Fruit fly (Drosophila melanogaster) whole organism, pupa: Measurements from ENCODE around the gene Pburs.

Experiments used
- CG10348 ChIP-seq: fragments of 200-800 bp; sonication (Bioruptor generic); IDR thresholded peaks from 2 replicates; pipeline ENCODE4 v1.3.6; 2022; ENCODE audit warnings: missing biosample characterization, missing genetic modification characterization
- CG12605 ChIP-seq: fragments of 200-800 bp; sonication (Bioruptor generic); IDR thresholded peaks from 2 replicates; pipeline ENCODE4 v1.3.6; 2022; ENCODE audit warnings: missing biosample characterization, missing genetic modification characterization
- CG13204 ChIP-seq: fragments of 200-800 bp; sonication (Bioruptor generic); optimal IDR thresholded peaks from 2 replicates; lab custom pipeline; 2018; ENCODE audit warnings: missing biosample characterization, mild to moderate bottlenecking, missing genetic modification characterization, moderate library complexity
- CG14655 ChIP-seq: fragments of 200-800 bp; sonication (Bioruptor generic); optimal IDR thresholded peaks from 3 replicates; lab custom pipeline; 2017; ENCODE audit warnings: mild to moderate bottlenecking, missing biosample characterization, missing genetic modification reagents, missing genetic modification characterization
- CG15710 ChIP-seq: fragments of 200-800 bp; sonication (Bioruptor generic); optimal IDR thresholded peaks from 2 replicates; lab custom pipeline; 2018; ENCODE audit warnings: missing biosample characterization, mild to moderate bottlenecking, missing genetic modification characterization, moderate library complexity
- CG17806 ChIP-seq: fragments of 200-800 bp; sonication (Bioruptor generic); optimal IDR thresholded peaks from 2 replicates; lab custom pipeline; 2018; ENCODE audit warnings: missing biosample characterization, mild to moderate bottlenecking, missing genetic modification characterization, moderate library complexity
- CG32121 ChIP-seq: fragments of 200-800 bp; sonication (Bioruptor generic); IDR thresholded peaks from 2 replicates; pipeline ENCODE4 v1.3.6; 2022; ENCODE audit warnings: missing biosample characterization, missing genetic modification characterization
- CG34367 ChIP-seq: fragments of 200-800 bp; sonication (Bioruptor generic); optimal IDR thresholded peaks from 2 replicates; lab custom pipeline; 2018; ENCODE audit warnings: missing biosample characterization, mild to moderate bottlenecking, missing genetic modification characterization
- CG4496 ChIP-seq: fragments of 200-800 bp; sonication (Bioruptor generic); IDR thresholded peaks from 3 replicates; pipeline ENCODE4 v1.3.6; 2022; ENCODE audit warnings: missing biosample characterization, missing genetic modification characterization
- CG8159 ChIP-seq: fragments of 200-800 bp; sonication (Bioruptor generic); optimal IDR thresholded peaks from 3 replicates; lab custom pipeline; 2018; ENCODE audit warnings: missing biosample characterization, mild to moderate bottlenecking, missing genetic modification characterization, moderate library complexity
- CG8301 ChIP-seq: fragments of 200-800 bp; sonication (Bioruptor generic); optimal IDR thresholded peaks from 2 replicates; lab custom pipeline; 2018; ENCODE audit warnings: missing biosample characterization, mild to moderate bottlenecking, missing genetic modification characterization
- CG9948 ChIP-seq: fragments of 200-800 bp; sonication (Bioruptor generic); optimal IDR thresholded peaks from 2 replicates; lab custom pipeline; 2018; ENCODE audit warnings: missing biosample characterization, mild to moderate bottlenecking, missing genetic modification characterization, moderate library complexity
- D1 ChIP-seq: fragments of 200-800 bp; sonication (Bioruptor generic); optimal IDR thresholded peaks from 2 replicates; lab custom pipeline; 2018; ENCODE audit warnings: missing biosample characterization, mild to moderate bottlenecking, missing genetic modification characterization, moderate library complexity
- EcR ChIP-seq: fragments of 200-800 bp; sonication (Bioruptor generic); optimal IDR thresholded peaks from 3 replicates; lab custom pipeline; 2019; ENCODE audit warnings: missing biosample characterization, missing genetic modification characterization, mild to moderate bottlenecking, moderate library complexity, missing genetic modification reagents
- Ets98B ChIP-seq: fragments of 200-800 bp; sonication (Bioruptor generic); IDR thresholded peaks from 2 replicates; pipeline ENCODE4 v1.3.6; 2022; ENCODE audit warnings: missing biosample characterization, missing genetic modification characterization
- Pif1A ChIP-seq: fragments of 200-800 bp; sonication (Bioruptor generic); optimal IDR thresholded peaks from 3 replicates; lab custom pipeline; 2016; ENCODE audit warnings: missing biosample characterization, missing genetic modification characterization
- Pif1B ChIP-seq: fragments of 200-800 bp; sonication (Bioruptor generic); optimal IDR thresholded peaks from 3 replicates; lab custom pipeline; 2016; ENCODE audit warnings: missing biosample characterization, missing genetic modification characterization
- Snoo ChIP-seq: fragments of 200-800 bp; sonication (Bioruptor generic); optimal IDR thresholded peaks from 3 replicates; lab custom pipeline; 2017; ENCODE audit warnings: missing biosample characterization, mild to moderate bottlenecking, missing genetic modification characterization, inconsistent platforms
- fd96Ca ChIP-seq: fragments of 200-800 bp; sonication (Bioruptor generic); IDR thresholded peaks from 3 replicates; pipeline ENCODE4 v1.3.6; 2022; ENCODE audit warnings: missing biosample characterization, missing genetic modification characterization
- gl ChIP-seq: fragments of 200-800 bp; sonication (Bioruptor generic); optimal IDR thresholded peaks from 2 replicates; lab custom pipeline; 2018; ENCODE audit warnings: missing biosample characterization, mild to moderate bottlenecking, missing genetic modification characterization
- rn ChIP-seq: fragments of 200-800 bp; sonication (Bioruptor generic); IDR thresholded peaks from 2 replicates; pipeline ENCODE4 v1.3.6; 2022; ENCODE audit warnings: missing biosample characterization, missing genetic modification characterization

The Pburs gene

DNA sequence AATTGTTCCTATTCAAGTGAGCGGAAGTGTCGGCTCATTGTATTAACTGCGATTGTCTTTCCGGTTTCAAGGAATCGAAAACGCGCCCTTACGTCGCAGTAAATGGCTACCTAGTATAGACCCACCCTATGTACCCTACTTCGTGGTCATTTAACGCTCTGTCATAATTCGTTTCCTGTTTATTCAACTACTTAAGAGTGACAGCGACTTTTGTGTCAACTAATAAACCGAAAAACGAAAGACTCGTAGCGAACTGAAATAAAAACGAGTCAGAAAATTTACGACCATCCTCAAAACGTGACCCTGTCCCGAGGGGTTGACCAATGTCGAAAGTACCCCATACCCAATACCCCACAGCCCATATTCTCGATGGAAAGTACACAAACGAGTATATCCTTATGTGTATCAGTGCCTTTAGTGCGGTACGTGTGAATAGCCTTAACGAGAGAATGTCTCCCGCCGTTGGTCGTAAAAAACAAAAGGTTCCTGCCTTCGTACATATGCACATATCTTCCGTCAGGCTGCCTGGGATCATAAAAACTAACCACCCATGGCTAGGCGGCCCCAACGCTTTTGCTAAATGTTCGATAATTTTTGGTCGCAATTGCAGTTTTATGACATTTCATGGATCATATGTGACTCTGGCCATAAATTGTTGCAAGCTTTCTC is 42.4 kb upstream of the Pburs start:
- TF ChIP-seq D1 (tag; lab: Kevin White, UChicago) = no peak
- no peak for TF ChIP-seq Pif1A
- TF ChIP-seq CG13204 (GFP tag; lab: Kevin White, UChicago) = no peak
- no peak for TF ChIP-seq rn (GFP tag; lab: Robert Waterston, UW)
- no peak for TF ChIP-seq CG8301 (tag; lab: Kevin White, UChicago)
- no peak for TF ChIP-seq gl
- TF ChIP-seq CG34367 (tag; lab: Kevin White, UChicago) = no peak

DNA sequence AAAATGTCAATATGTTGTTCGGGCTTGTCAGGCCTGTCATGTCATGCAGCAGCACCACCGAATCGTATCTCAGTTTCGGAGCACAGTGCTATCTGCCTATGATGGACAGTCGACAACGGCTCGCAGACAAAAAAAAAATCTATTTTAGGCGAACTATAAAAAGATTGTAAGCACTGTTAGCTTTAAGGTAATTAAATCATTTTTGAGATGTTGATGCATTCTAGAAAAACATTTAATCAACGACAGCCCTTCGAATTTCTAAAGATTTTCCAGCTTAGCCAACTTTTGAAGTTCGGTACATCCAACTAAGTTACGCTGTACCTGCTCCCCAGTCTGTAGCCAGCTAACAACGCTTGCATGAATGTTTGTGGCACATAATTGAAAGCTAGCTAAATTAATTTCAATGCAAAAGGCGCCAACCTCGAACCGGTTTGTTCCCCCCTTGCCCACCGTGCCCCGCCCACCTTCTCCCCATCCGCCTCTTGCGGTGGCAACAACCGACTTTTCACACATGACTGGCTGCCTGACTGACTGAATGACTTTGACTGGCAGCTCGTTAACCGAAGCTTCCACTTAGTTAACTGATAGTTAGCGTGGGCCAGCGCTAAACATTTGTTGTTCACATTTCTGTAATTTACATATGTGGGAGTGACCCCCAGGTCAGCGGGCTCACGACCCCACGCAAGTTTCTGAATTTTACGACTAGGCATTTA is 41.2 kb upstream of the Pburs start:
- TF ChIP-seq CG4496 (peak; percentile 52; the same call in 2 of the 3 replicates), CG9948 (tag; lab: Kevin White, UChicago) (peak; percentile 17), Snoo (tag; lab: Kevin White, UChicago) (no peak), CG8159 (peak; percentile 17), CG15710 (tag; lab: Kevin White, UChicago) (peak; percentile 69), CG10348 (peak; percentile 51; the same call in 1 of the 2 replicates), EcR (GFP tag; lab: Kevin White, UChicago) (peak; percentile 31), CG32121 (GFP tag; lab: Robert Waterston, UW) (peak; percentile 69), CG13204 (GFP tag; lab: Kevin White, UChicago) (peak; percentile 19), CG17806 (tag; lab: Kevin White, UChicago) (no peak), Ets98B (peak; percentile 67), rn (GFP tag; lab: Robert Waterston, UW) (no peak), Pif1B (GFP tag; lab: Kevin White, UChicago) (peak; percentile 20), CG8301 (tag; lab: Kevin White, UChicago) (peak; percentile 33), Pif1A (peak; percentile 11), CG12605 (GFP tag; lab: Robert Waterston, UW) (peak; percentile 55), gl (no peak), D1 (tag; lab: Kevin White, UChicago) (no peak), CG34367 (tag; lab: Kevin White, UChicago) (peak; percentile 56), fd96Ca (GFP tag; lab: Robert Waterston, UW) (peak; percentile 67; the same call in 1 of the 3 replicates), CG14655 (GFP tag; lab: Kevin White, UChicago) (peak; percentile 43)

DNA sequence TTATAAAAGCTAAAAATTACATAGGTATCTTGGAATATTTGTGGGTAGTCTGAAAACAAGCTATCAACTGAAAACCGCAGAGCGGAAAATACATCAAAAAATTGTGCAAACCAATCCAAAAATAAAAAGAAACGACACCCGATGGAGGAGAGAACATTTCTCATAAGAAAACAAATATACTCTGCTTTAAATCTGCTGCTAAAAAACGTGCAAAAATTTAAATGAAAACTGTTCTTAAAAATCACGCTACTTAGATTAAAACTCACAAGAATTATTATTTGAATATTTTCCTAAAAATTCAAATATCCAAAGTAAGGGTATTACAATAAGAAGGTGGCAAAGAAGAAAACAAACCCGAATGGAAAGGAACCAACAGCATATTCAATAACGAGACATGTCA is 40.3 kb upstream of the Pburs start:
- no peak for TF ChIP-seq Pif1A
- no peak for TF ChIP-seq Snoo (tag; lab: Kevin White, UChicago)
- peak; percentile 9 for TF ChIP-seq CG17806 (tag; lab: Kevin White, UChicago)
- no peak for TF ChIP-seq fd96Ca (GFP tag; lab: Robert Waterston, UW)
- TF ChIP-seq CG8159 = peak; percentile 31
- TF ChIP-seq CG14655 (GFP tag; lab: Kevin White, UChicago) = peak; percentile 2
- TF ChIP-seq EcR (GFP tag; lab: Kevin White, UChicago) = no peak

DNA sequence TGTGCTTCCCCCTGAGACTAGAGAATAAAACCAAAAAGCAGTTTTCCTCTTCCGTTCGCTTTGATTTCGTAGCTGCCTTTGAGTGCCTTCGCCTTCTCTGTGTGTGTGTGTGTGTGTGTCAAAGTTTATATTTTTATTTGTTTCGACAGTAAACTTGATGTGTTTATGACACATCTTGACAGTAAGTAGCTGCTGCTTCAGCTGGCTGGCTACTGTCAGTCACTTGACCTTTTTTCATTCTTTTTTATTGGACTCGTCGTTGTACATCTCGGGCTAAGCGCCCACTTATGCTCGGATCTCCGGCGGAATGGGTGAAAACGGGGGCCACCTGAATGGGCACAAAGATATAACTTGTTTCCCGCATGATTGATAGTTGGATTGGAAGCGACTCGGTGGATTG is 39.7 kb upstream of the Pburs start:
- no peak for TF ChIP-seq Pif1A
- TF ChIP-seq D1 (tag; lab: Kevin White, UChicago) = no peak
- no peak for TF ChIP-seq CG8159
- TF ChIP-seq Snoo (tag; lab: Kevin White, UChicago) = no peak
- TF ChIP-seq EcR (GFP tag; lab: Kevin White, UChicago) = no peak
- TF ChIP-seq Ets98B = no peak
- TF ChIP-seq CG12605 (GFP tag; lab: Robert Waterston, UW) = no peak
- no peak for TF ChIP-seq CG10348
- no peak for TF ChIP-seq CG4496
- no peak for TF ChIP-seq CG15710 (tag; lab: Kevin White, UChicago)
- no peak for TF ChIP-seq CG34367 (tag; lab: Kevin White, UChicago)
- no peak for TF ChIP-seq CG8301 (tag; lab: Kevin White, UChicago)
- TF ChIP-seq CG17806 (tag; lab: Kevin White, UChicago) = no peak
- no peak for TF ChIP-seq fd96Ca (GFP tag; lab: Robert Waterston, UW)
- TF ChIP-seq CG14655 (GFP tag; lab: Kevin White, UChicago) = no peak
- TF ChIP-seq CG13204 (GFP tag; lab: Kevin White, UChicago) = no peak
- no peak for TF ChIP-seq CG9948 (tag; lab: Kevin White, UChicago)
- TF ChIP-seq CG32121 (GFP tag; lab: Robert Waterston, UW) = no peak
- TF ChIP-seq, all 21 proteins: peak for 0

DNA sequence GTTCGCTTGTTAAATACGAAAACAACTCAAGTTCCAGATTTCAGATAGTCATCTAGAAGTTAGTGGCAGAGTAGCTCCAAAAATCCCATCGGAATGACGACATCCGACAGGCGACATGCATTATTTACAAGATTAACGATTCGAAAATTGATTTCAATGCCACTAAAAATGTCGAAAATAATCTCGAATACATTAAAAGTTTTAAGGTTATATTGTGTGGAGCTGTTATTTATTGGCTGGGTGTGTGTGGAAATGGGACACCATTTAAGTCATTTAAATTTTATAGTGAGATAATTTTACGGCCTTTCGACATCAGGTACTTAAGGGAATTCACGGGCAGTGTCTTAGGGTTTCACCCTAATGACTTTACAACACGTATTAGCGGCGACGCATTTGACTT is 39.1 kb upstream of the Pburs start:
- no peak for TF ChIP-seq CG4496
- TF ChIP-seq CG32121 (GFP tag; lab: Robert Waterston, UW) = no peak
- no peak for TF ChIP-seq CG13204 (GFP tag; lab: Kevin White, UChicago)
- no peak for TF ChIP-seq CG8159
- no peak for TF ChIP-seq fd96Ca (GFP tag; lab: Robert Waterston, UW)
- no peak for TF ChIP-seq CG34367 (tag; lab: Kevin White, UChicago)
- no peak for TF ChIP-seq CG14655 (GFP tag; lab: Kevin White, UChicago)

DNA sequence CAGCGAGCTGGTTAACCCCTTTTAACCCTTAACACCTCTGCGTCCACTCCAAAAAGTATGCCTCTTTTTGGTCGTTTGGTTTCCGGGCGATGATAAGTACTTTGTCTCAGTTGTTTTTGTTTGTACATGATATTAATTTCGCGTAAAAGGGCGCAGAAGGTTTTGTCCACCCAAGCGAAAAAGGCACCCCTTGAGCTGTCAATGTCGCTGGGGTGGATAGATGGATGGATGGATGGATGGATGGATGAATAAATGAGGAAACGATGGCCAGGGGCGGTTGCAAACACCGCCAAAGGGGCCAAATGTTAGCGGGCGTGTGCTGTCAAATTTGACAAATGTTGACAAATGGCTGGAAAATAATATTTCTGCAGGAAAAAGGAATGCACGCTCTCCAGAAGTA is 38.0 kb upstream of the Pburs start:
- TF ChIP-seq D1 (tag; lab: Kevin White, UChicago) = no peak
- no peak for TF ChIP-seq CG12605 (GFP tag; lab: Robert Waterston, UW)
- TF ChIP-seq gl = no peak
- no peak for TF ChIP-seq EcR (GFP tag; lab: Kevin White, UChicago)
- no peak for TF ChIP-seq Ets98B
- no peak for TF ChIP-seq CG10348
- TF ChIP-seq CG32121 (GFP tag; lab: Robert Waterston, UW) = no peak
- TF ChIP-seq CG13204 (GFP tag; lab: Kevin White, UChicago) = no peak
- no peak for TF ChIP-seq CG14655 (GFP tag; lab: Kevin White, UChicago)
- no peak for TF ChIP-seq Snoo (tag; lab: Kevin White, UChicago)
- TF ChIP-seq CG34367 (tag; lab: Kevin White, UChicago) = no peak
- no peak for TF ChIP-seq CG17806 (tag; lab: Kevin White, UChicago)
- no peak for TF ChIP-seq rn (GFP tag; lab: Robert Waterston, UW)
- no peak for TF ChIP-seq Pif1A
- TF ChIP-seq Pif1B (GFP tag; lab: Kevin White, UChicago) = no peak
- no peak for TF ChIP-seq CG4496
- TF ChIP-seq CG15710 (tag; lab: Kevin White, UChicago) = no peak
- no peak for TF ChIP-seq CG8159
- TF ChIP-seq fd96Ca (GFP tag; lab: Robert Waterston, UW) = no peak
- TF ChIP-seq CG8301 (tag; lab: Kevin White, UChicago) = no peak
- TF ChIP-seq, all 21 proteins: peak for 0
